Worm (Caenorhabditis elegans) whole organism, mixed stage, embryonic: ENCODE measurements around the gene cit-1.2.

Experiments
- M03D4.4 ChIP-seq: sonication (generic microtip); optimal IDR thresholded peaks from 2 replicates; lab custom pipeline; 2017; ENCODE audit warnings: mild to moderate bottlenecking, missing genetic modification characterization, missing compliant biosample characterization
- bed-3 ChIP-seq: fragments of 200-800 bp; sonication (Bioruptor generic); optimal IDR thresholded peaks from 3 replicates; lab custom pipeline; 2018; ENCODE audit warnings: mild to moderate bottlenecking, missing genetic modification characterization, moderate library complexity, missing compliant biosample characterization
- blmp-1 ChIP-seq: fragments of 150-350 bp; optimal IDR thresholded peaks from 2 replicates; lab custom pipeline; 2014; ENCODE audit warnings: missing biosample characterization, missing genetic modification characterization
- ceh-39 ChIP-seq: fragments of 150-350 bp; optimal IDR thresholded peaks from 2 replicates; lab custom pipeline; 2014; ENCODE audit warnings: missing biosample characterization, missing genetic modification characterization
- ceh-43 ChIP-seq: fragments of 200-800 bp; sonication (Bioruptor generic); optimal IDR thresholded peaks from 2 replicates; lab custom pipeline; 2018; ENCODE audit warnings: mild to moderate bottlenecking, missing genetic modification characterization, moderate library complexity, missing compliant biosample characterization
- ceh-83 ChIP-seq: fragments of 200-800 bp; sonication (Bioruptor generic); optimal IDR thresholded peaks from 2 replicates; lab custom pipeline; 2018; ENCODE audit warnings: mild to moderate bottlenecking, missing genetic modification characterization, missing compliant biosample characterization
- ces-1 ChIP-seq: fragments of 150-350 bp; optimal IDR thresholded peaks from 2 replicates; lab custom pipeline; 2014; ENCODE audit warnings: missing biosample characterization, missing genetic modification reagents, missing genetic modification characterization
- cnd-1 ChIP-seq: fragments of 200-800 bp; sonication (Bioruptor generic); optimal IDR thresholded peaks from 2 replicates; lab custom pipeline; 2018; ENCODE audit warnings: mild to moderate bottlenecking, missing genetic modification characterization, missing compliant biosample characterization
- drap-1 ChIP-seq: fragments of 200-800 bp; sonication (Bioruptor generic); optimal IDR thresholded peaks from 3 replicates; lab custom pipeline; 2018; ENCODE audit warnings: mild to moderate bottlenecking, missing genetic modification characterization, missing compliant biosample characterization
- elt-1 ChIP-seq: sonication (generic microtip); optimal IDR thresholded peaks from 2 replicates; lab custom pipeline; 2017; ENCODE audit warnings: missing genetic modification characterization, mild to moderate bottlenecking, missing compliant biosample characterization, antibody characterized with exemption, moderate library complexity, borderline replicate concordance; ENCODE audit not compliant: insufficient read depth
- elt-3 ChIP-seq: fragments of 150-350 bp; optimal IDR thresholded peaks from 2 replicates; lab custom pipeline; 2014; ENCODE audit warnings: missing biosample characterization, missing genetic modification characterization
- hlh-1 ChIP-seq: fragments of 150-350 bp; optimal IDR thresholded peaks from 2 replicates; lab custom pipeline; 2014; ENCODE audit warnings: missing biosample characterization, missing genetic modification reagents, missing genetic modification characterization
- lin-13 ChIP-seq: fragments of 150-350 bp; optimal IDR thresholded peaks from 2 replicates; lab custom pipeline; 2014; ENCODE audit warnings: missing biosample characterization, missing genetic modification characterization
- lin-32 ChIP-seq: fragments of 200-800 bp; sonication (Bioruptor generic); optimal IDR thresholded peaks from 2 replicates; lab custom pipeline; 2018; ENCODE audit warnings: mild to moderate bottlenecking, missing genetic modification characterization, missing compliant biosample characterization
- lsy-2 ChIP-seq: fragments of 150-350 bp; optimal IDR thresholded peaks from 2 replicates; lab custom pipeline; 2014; ENCODE audit warnings: missing biosample characterization, missing genetic modification characterization
- mab-5 ChIP-seq: fragments of 150-350 bp; optimal IDR thresholded peaks from 2 replicates; lab custom pipeline; 2014; ENCODE audit warnings: missing biosample characterization, missing genetic modification characterization
- mls-2 ChIP-seq: sonication (generic microtip); optimal IDR thresholded peaks from 2 replicates; lab custom pipeline; 2016; ENCODE audit warnings: mild to moderate bottlenecking, missing genetic modification characterization, moderate library complexity, missing compliant biosample characterization
- nhr-2 ChIP-seq: fragments of 150-350 bp; optimal IDR thresholded peaks from 2 replicates; lab custom pipeline; 2014; ENCODE audit warnings: missing biosample characterization, missing genetic modification characterization
- nhr-237 ChIP-seq: fragments of 150-350 bp; optimal IDR thresholded peaks from 2 replicates; lab custom pipeline; 2014; ENCODE audit warnings: missing biosample characterization, missing genetic modification characterization
- nhr-28 ChIP-seq: fragments of 150-350 bp; optimal IDR thresholded peaks from 2 replicates; lab custom pipeline; 2014; ENCODE audit warnings: missing biosample characterization, missing genetic modification characterization
- nhr-76 ChIP-seq: sonication (generic microtip); optimal IDR thresholded peaks from 2 replicates; lab custom pipeline; 2017; ENCODE audit warnings: missing biosample characterization, missing genetic modification characterization
- pha-4 ChIP-seq: fragments of 150-350 bp; optimal IDR thresholded peaks from 2 replicates; lab custom pipeline; 2018; ENCODE audit warnings: missing biosample characterization, missing genetic modification reagents, missing genetic modification characterization
- snpc-4 ChIP-seq: fragments of 150-350 bp; optimal IDR thresholded peaks from 2 replicates; lab custom pipeline; 2014; ENCODE audit warnings: missing biosample characterization, missing genetic modification characterization
- sptf-1 ChIP-seq: sonication (generic microtip); optimal IDR thresholded peaks from 2 replicates; lab custom pipeline; 2017; ENCODE audit warnings: mild to moderate bottlenecking, missing genetic modification characterization, moderate library complexity, missing compliant biosample characterization
- unc-120 ChIP-seq: sonication (generic microtip); optimal IDR thresholded peaks from 2 replicates; lab custom pipeline; 2017; ENCODE audit warnings: missing genetic modification characterization, missing compliant biosample characterization; ENCODE audit not compliant: poor library complexity, severe bottlenecking
- unc-39 ChIP-seq: fragments of 150-350 bp; optimal IDR thresholded peaks from 2 replicates; lab custom pipeline; 2014; ENCODE audit warnings: missing biosample characterization, missing genetic modification characterization
- unc-62 ChIP-seq: fragments of 150-350 bp; optimal IDR thresholded peaks from 2 replicates; lab custom pipeline; 2014; ENCODE audit warnings: missing biosample characterization, missing genetic modification reagents, missing genetic modification characterization
- ztf-11 ChIP-seq: fragments of 150-350 bp; optimal IDR thresholded peaks from 2 replicates; lab custom pipeline; 2014; ENCODE audit warnings: missing biosample characterization, missing genetic modification characterization

cit-1.2 gene

ce11 chrIII:8022077-8022476 lies 11.5 kb downstream of the cit-1.2 start, which contains the start of gene F44B9.2:
TSS of gene F44B9.2 (plus strand) at chrIII:8022463.
- TF ChIP-seq unc-120 (tag; lab: Kevin White, UChicago) (peak; percentile 75), unc-62 (GFP tag; lab: Kevin White, UChicago) (no peak), nhr-76 (tag; lab: Kevin White, UChicago) (no peak), hlh-1 (tag; lab: Kevin White, UChicago) (peak; percentile 17)

- no peak for TF ChIP-seq mls-2 (tag; lab: Kevin White, UChicago)
- no peak for TF ChIP-seq cnd-1 (tag; lab: Kevin White, UChicago)
- no peak for TF ChIP-seq M03D4.4 (tag; lab: Kevin White, UChicago)
- no peak for TF ChIP-seq nhr-2
- no peak for TF ChIP-seq nhr-76 (tag; lab: Kevin White, UChicago)
- TF ChIP-seq elt-3 (tag; lab: Kevin White, UChicago) = no peak
- no peak for TF ChIP-seq sptf-1
- TF ChIP-seq lin-32 (GFP tag; lab: Kevin White, UChicago) = no peak
- no peak for TF ChIP-seq ceh-43 (GFP tag; lab: Kevin White, UChicago)
- TF ChIP-seq bed-3 (GFP tag; lab: Kevin White, UChicago) = no peak
- no peak for TF ChIP-seq nhr-28 (tag; lab: Kevin White, UChicago)
- no peak for TF ChIP-seq nhr-237 (tag; lab: Kevin White, UChicago)
- TF ChIP-seq lin-13 (tag; lab: Kevin White, UChicago) = no peak
- TF ChIP-seq ces-1 (GFP tag; lab: Kevin White, UChicago) = no peak
- TF ChIP-seq mab-5 (tag; lab: Kevin White, UChicago) = no peak
Observed at ce11 chrIII:8027942-8028341, 17.4 kb downstream of the cit-1.2 start, which contains the start of gene mdt-30. TSS of gene mdt-30 (minus strand) at chrIII:8028042.

- TF ChIP-seq nhr-237 (tag; lab: Kevin White, UChicago) (peak; percentile 31), pha-4 (tag; lab: Kevin White, UChicago) (peak; percentile 17), lsy-2 (tag; lab: Kevin White, UChicago) (peak; percentile 39), blmp-1 (no peak)
Observed at ce11 chrIII:8029487-8029886, 18.9 kb downstream of the cit-1.2 start, which contains the start of gene F44B9.8. TSS of gene F44B9.8 (minus strand) at chrIII:8029649.

ce11 chrIII:8030963-8031362 lies 20.4 kb downstream of the cit-1.2 start, which contains the start of gene F44B9.9:
TSS of gene F44B9.9 (minus strand) at chrIII:8031063.
- TF ChIP-seq drap-1 (GFP tag; lab: Kevin White, UChicago) = no peak

- TF ChIP-seq ztf-11 (tag; lab: Kevin White, UChicago) = no peak
- TF ChIP-seq ceh-39 (tag; lab: Kevin White, UChicago) = no peak
- no peak for TF ChIP-seq unc-39 (tag; lab: Kevin White, UChicago)
- TF ChIP-seq mls-2 (tag; lab: Kevin White, UChicago) = no peak
- TF ChIP-seq unc-120 (tag; lab: Kevin White, UChicago) = no peak
- TF ChIP-seq pha-4 (tag; lab: Kevin White, UChicago) = no peak
- TF ChIP-seq snpc-4 = no peak
- TF ChIP-seq unc-62 (GFP tag; lab: Kevin White, UChicago) = no peak
- TF ChIP-seq ceh-43 (GFP tag; lab: Kevin White, UChicago) = no peak
- no peak for TF ChIP-seq elt-1
- no peak for TF ChIP-seq ceh-83 (GFP tag; lab: Kevin White, UChicago)
Observed at ce11 chrIII:8033534-8033933, 23.0 kb downstream of the cit-1.2 start, which contains the start of gene F44B9.10. TSS of gene F44B9.10 (minus strand) at chrIII:8033634.

- TF ChIP-seq mab-5 (tag; lab: Kevin White, UChicago) (no peak), nhr-28 (tag; lab: Kevin White, UChicago) (no peak), bed-3 (GFP tag; lab: Kevin White, UChicago) (no peak), ces-1 (GFP tag; lab: Kevin White, UChicago) (no peak), lin-13 (tag; lab: Kevin White, UChicago) (no peak), elt-1 (no peak)
Observed at ce11 chrIII:8036050-8036449, 25.5 kb downstream of the cit-1.2 start.
